Worm (Caenorhabditis elegans): Measurements from ENCODE around the gene nhr-67.

Gene nhr-67

DNA sequence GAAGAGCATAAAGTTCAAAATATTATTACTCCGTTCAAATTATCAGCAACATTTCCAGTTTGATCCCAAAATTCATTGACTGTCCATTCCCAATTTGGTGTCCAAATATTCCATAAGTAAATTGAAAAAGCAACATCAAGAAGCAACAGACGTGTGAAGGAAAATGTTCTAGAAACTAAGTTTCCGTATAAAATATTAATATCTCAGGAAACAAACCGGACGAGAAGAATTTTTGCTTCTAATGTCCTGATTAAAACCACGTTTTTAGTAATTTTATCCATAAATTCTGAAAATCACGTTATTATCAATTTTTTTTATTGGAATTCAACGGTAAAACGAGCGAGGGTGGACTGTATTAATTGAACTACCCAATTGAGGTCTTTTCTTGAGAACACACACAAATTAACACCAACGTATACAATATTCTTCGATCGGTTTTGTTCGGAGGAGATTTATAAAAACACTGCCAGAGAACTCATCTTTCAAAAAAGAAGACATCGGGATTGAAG is 22.5 kb upstream of the nhr-67 start, which contains the start of gene pigq-1 (continued):
- TF ChIP-seq ama-1 (optimal IDR thresholded peaks at IDR 0.05): peak; percentile 61

ce11 chrIV:11148788-11149366 is 20.7 kb upstream of the nhr-67 start:
- TF ChIP-seq lin-15B (tag; optimal IDR thresholded peaks at IDR 0.05) (no peak), ceh-9 (tag; optimal IDR thresholded peaks at IDR 0.05) (no peak), egl-27 (tag; optimal IDR thresholded peaks at IDR 0.05) (no peak), lin-39 (tag; optimal IDR thresholded peaks at IDR 0.05) (no peak), elt-1 (tag; optimal IDR thresholded peaks at IDR 0.05) (no peak), elt-2 (tag; optimal IDR thresholded peaks at IDR 0.05) (peak; percentile 25), jun-1 (tag; optimal IDR thresholded peaks at IDR 0.05) (no peak), nhr-77 (tag; optimal IDR thresholded peaks at IDR 0.05) (no peak), nhr-12 (tag; optimal IDR thresholded peaks at IDR 0.05) (no peak), mml-1 (tag; optimal IDR thresholded peaks at IDR 0.05) (peak; percentile 79), nhr-25 (tag; optimal IDR thresholded peaks at IDR 0.05) (no peak), tbx-2 (tag; optimal IDR thresholded peaks at IDR 0.05) (no peak), snpc-4 (tag; optimal IDR thresholded peaks at IDR 0.05) (no peak), nhr-237 (tag; optimal IDR thresholded peaks at IDR 0.05) (no peak), pqm-1 (tag; optimal IDR thresholded peaks at IDR 0.05) (peak; percentile 45), skn-1 (tag; optimal IDR thresholded peaks at IDR 0.05) (no peak), ama-1 (optimal IDR thresholded peaks at IDR 0.05) (peak; percentile 58), lsy-12 (tag; optimal IDR thresholded peaks at IDR 0.05) (no peak), mdl-1 (tag; optimal IDR thresholded peaks at IDR 0.05) (no peak), nfya-1 (tag; optimal IDR thresholded peaks at IDR 0.05; ENCODE audit: insufficient read depth) (peak; percentile 27), nhr-67 (tag; optimal IDR thresholded peaks at IDR 0.05) (no peak), ceh-28 (tag; optimal IDR thresholded peaks at IDR 0.05) (no peak), ceh-82 (tag; optimal IDR thresholded peaks at IDR 0.05) (no peak), unc-62 (GFP tag; optimal IDR thresholded peaks at IDR 0.05) (no peak), sea-2 (GFP tag; optimal IDR thresholded peaks at IDR 0.05) (no peak), fkh-2 (tag; optimal IDR thresholded peaks at IDR 0.05) (no peak), nhr-28 (tag; optimal IDR thresholded peaks at IDR 0.05) (no peak), ZK546.5 (tag; optimal IDR thresholded peaks at IDR 0.05) (no peak), ztf-11 (tag; optimal IDR thresholded peaks at IDR 0.05) (no peak), ceh-16 (tag; optimal IDR thresholded peaks at IDR 0.05) (no peak), pha-4 (tag; optimal IDR thresholded peaks at IDR 0.05) (peak; percentile 11), nhr-11 (tag; optimal IDR thresholded peaks at IDR 0.05) (no peak), nhr-43 (tag; optimal IDR thresholded peaks at IDR 0.05; ENCODE audit: poor library complexity, severe bottlenecking) (peak; percentile 20)

ce11 chrIV:11149454-11150163 is 19.9 kb upstream of the nhr-67 start, which contains the start of the genes F01G4.6 and pfd-1:
Gene F01G4.6 (minus strand): TSS chrIV:11149504.
Gene pfd-1 (plus strand): TSS chrIV:11150113.
- no peak for TF ChIP-seq unc-39 (tag; optimal IDR thresholded peaks at IDR 0.05)
- peak; percentile 40 for TF ChIP-seq nhr-77 (tag; optimal IDR thresholded peaks at IDR 0.05)
- TF ChIP-seq nhr-67 (tag; optimal IDR thresholded peaks at IDR 0.05): no peak
- TF ChIP-seq lin-39 (tag; optimal IDR thresholded peaks at IDR 0.05): peak; percentile 87
- TF ChIP-seq lsy-12 (tag; optimal IDR thresholded peaks at IDR 0.05): peak; percentile 96
- peak; percentile 87 for TF ChIP-seq elt-2 (tag; optimal IDR thresholded peaks at IDR 0.05)
- TF ChIP-seq nhr-11 (tag; optimal IDR thresholded peaks at IDR 0.05): peak; percentile 75
- TF ChIP-seq nhr-28 (tag; optimal IDR thresholded peaks at IDR 0.05): no peak
- peak; percentile 97 for TF ChIP-seq pha-4 (tag; optimal IDR thresholded peaks at IDR 0.05)
- no peak for TF ChIP-seq aly-2 (tag; optimal IDR thresholded peaks at IDR 0.05)
- peak; percentile 1 for TF ChIP-seq sea-2 (GFP tag; optimal IDR thresholded peaks at IDR 0.05)
- peak; percentile 88 for TF ChIP-seq jun-1 (tag; optimal IDR thresholded peaks at IDR 0.05)
- no peak for TF ChIP-seq fos-1 (tag; optimal IDR thresholded peaks at IDR 0.05)
- peak; percentile 92 for TF ChIP-seq nhr-25 (tag; optimal IDR thresholded peaks at IDR 0.05)
- peak; percentile 81 for TF ChIP-seq tbx-2 (tag; optimal IDR thresholded peaks at IDR 0.05)
- no peak for TF ChIP-seq ztf-11 (tag; optimal IDR thresholded peaks at IDR 0.05)
- peak; percentile 43 for TF ChIP-seq ceh-82 (tag; optimal IDR thresholded peaks at IDR 0.05)
- peak; percentile 60 for TF ChIP-seq fkh-10 (GFP tag; optimal IDR thresholded peaks at IDR 0.05)
- peak; percentile 85 for TF ChIP-seq zag-1 (tag; optimal IDR thresholded peaks at IDR 0.05)
- TF ChIP-seq ZK546.5 (tag; optimal IDR thresholded peaks at IDR 0.05): peak; percentile 99
- TF ChIP-seq unc-62 (GFP tag; optimal IDR thresholded peaks at IDR 0.05): no peak
- TF ChIP-seq nfya-1 (tag; optimal IDR thresholded peaks at IDR 0.05; ENCODE audit: insufficient read depth): peak; percentile 98
- peak; percentile 49 for TF ChIP-seq ceh-16 (tag; optimal IDR thresholded peaks at IDR 0.05)
- no peak for TF ChIP-seq eor-1 (tag; optimal IDR thresholded peaks at IDR 0.05)
- TF ChIP-seq elt-3 (tag; optimal IDR thresholded peaks at IDR 0.05): peak in 1 of 3 experiments; percentile 66
- peak; percentile 82 for TF ChIP-seq nhr-43 (tag; optimal IDR thresholded peaks at IDR 0.05; ENCODE audit: poor library complexity, severe bottlenecking)
- TF ChIP-seq skn-1 (tag; optimal IDR thresholded peaks at IDR 0.05): peak; percentile 87
- TF ChIP-seq pqm-1 (tag; optimal IDR thresholded peaks at IDR 0.05): peak; percentile 90
- peak; percentile 82 for TF ChIP-seq snpc-4 (tag; optimal IDR thresholded peaks at IDR 0.05)
- TF ChIP-seq nhr-237 (tag; optimal IDR thresholded peaks at IDR 0.05): no peak
- no peak for TF ChIP-seq nhr-12 (tag; optimal IDR thresholded peaks at IDR 0.05)
- TF ChIP-seq egl-5 (tag; optimal IDR thresholded peaks at IDR 0.05): peak; percentile 84
- peak; percentile 68 for TF ChIP-seq ceh-28 (tag; optimal IDR thresholded peaks at IDR 0.05)
- peak; percentile 67 for TF ChIP-seq ama-1 (optimal IDR thresholded peaks at IDR 0.05)
- peak; percentile 63 for TF ChIP-seq ztf-4 (tag; optimal IDR thresholded peaks at IDR 0.05)
- peak; percentile 84 for TF ChIP-seq R02D3.7 (tag; optimal IDR thresholded peaks at IDR 0.05)
- peak; percentile 76 for TF ChIP-seq hmg-11 (tag; optimal IDR thresholded peaks at IDR 0.05)
